Worm (Caenorhabditis elegans) whole organism, young adult: Measurements from ENCODE around the gene D1053.4.

Experiments
- F10E7.11 ChIP-seq: sonication (generic microtip); optimal IDR thresholded peaks from 2 replicates; lab custom pipeline; 2017; ENCODE audit warnings: mild to moderate bottlenecking, missing genetic modification characterization, moderate library complexity, missing compliant biosample characterization
- F37B4.10 ChIP-seq: fragments of 200-800 bp; sonication (Bioruptor generic); IDR thresholded peaks from 2 replicates; pipeline ENCODE4 v1.3.6; 2022; ENCODE audit warnings: missing genetic modification characterization, missing compliant biosample characterization
- F39B2.1 ChIP-seq: fragments of 200-800 bp; sonication (Bioruptor generic); IDR thresholded peaks from 2 replicates; pipeline ENCODE4 v1.3.6; 2022; ENCODE audit warnings: missing genetic modification reagents, missing genetic modification characterization, missing compliant biosample characterization
- Y53F4B.3 ChIP-seq: fragments of 200-800 bp; sonication (Bioruptor generic); IDR thresholded peaks from 2 replicates; pipeline ENCODE4 v1.3.6; 2022; ENCODE audit warnings: missing genetic modification reagents, missing genetic modification characterization, missing compliant biosample characterization
- attf-3 ChIP-seq: fragments of 200-800 bp; sonication (Bioruptor generic); conservative IDR thresholded peaks from 2 replicates; pipeline ENCODE4 v1.3.6; 2022; ENCODE audit warnings: missing genetic modification reagents, missing genetic modification characterization, missing compliant biosample characterization
- bed-1 ChIP-seq: fragments of 200-800 bp; sonication (Bioruptor generic); IDR thresholded peaks from 2 replicates; pipeline ENCODE4 v1.3.6; 2022; ENCODE audit warnings: missing genetic modification reagents, missing genetic modification characterization, missing compliant biosample characterization
- ccch-3 ChIP-seq: fragments of 200-800 bp; sonication (Bioruptor generic); optimal IDR thresholded peaks from 2 replicates; lab custom pipeline; 2018; ENCODE audit warnings: mild to moderate bottlenecking, missing genetic modification characterization, missing compliant biosample characterization
- ceh-27 ChIP-seq: fragments of 200-800 bp; sonication (Bioruptor generic); optimal IDR thresholded peaks from 2 replicates; lab custom pipeline; 2018; ENCODE audit warnings: mild to moderate bottlenecking, missing genetic modification characterization, moderate library complexity, missing compliant biosample characterization
- ceh-79 ChIP-seq: sonication (generic microtip); optimal IDR thresholded peaks from 2 replicates; lab custom pipeline; 2017; ENCODE audit warnings: mild to moderate bottlenecking, missing genetic modification characterization, missing compliant biosample characterization
- ceh-91 ChIP-seq: fragments of 200-800 bp; sonication (Bioruptor generic); IDR thresholded peaks from 2 replicates; pipeline ENCODE4 v1.3.6; 2022; ENCODE audit warnings: missing genetic modification reagents, missing genetic modification characterization, missing compliant biosample characterization
- dox-1 ChIP-seq: fragments of 200-800 bp; sonication (Bioruptor generic); IDR thresholded peaks from 2 replicates; pipeline ENCODE4 v1.3.6; 2022; ENCODE audit warnings: missing genetic modification reagents, missing genetic modification characterization, missing compliant biosample characterization
- dpl-1 ChIP-seq: fragments of 150-350 bp; optimal IDR thresholded peaks from 2 replicates; lab custom pipeline; 2014; ENCODE audit warnings: missing biosample characterization, missing genetic modification reagents, missing genetic modification characterization
- efl-1 ChIP-seq: fragments of 150-350 bp; optimal IDR thresholded peaks from 2 replicates; lab custom pipeline; 2014; ENCODE audit warnings: missing biosample characterization, missing genetic modification reagents, missing genetic modification characterization
- egrh-3 ChIP-seq: fragments of 200-800 bp; sonication (Bioruptor generic); IDR thresholded peaks from 2 replicates; pipeline ENCODE4 v1.3.6; 2022; ENCODE audit warnings: missing genetic modification reagents, missing genetic modification characterization, missing compliant biosample characterization
- fkh-3 ChIP-seq: sonication (generic microtip); optimal IDR thresholded peaks from 2 replicates; lab custom pipeline; 2016; ENCODE audit warnings: mild to moderate bottlenecking, missing genetic modification characterization, missing compliant biosample characterization
- gei-17 ChIP-seq: fragments of 200-800 bp; sonication (Bioruptor generic); optimal IDR thresholded peaks from 2 replicates; lab custom pipeline; 2018; ENCODE audit warnings: mild to moderate bottlenecking, missing genetic modification characterization, missing compliant biosample characterization
- him-1 ChIP-seq: sonication (generic microtip); optimal IDR thresholded peaks from 2 replicates; lab custom pipeline; 2016; ENCODE audit warnings: missing genotype, missing genetic modification reagents, missing genetic modification characterization, missing compliant biosample characterization
- hsf-1 ChIP-seq: fragments of 200-800 bp; sonication (Bioruptor generic); IDR thresholded peaks from 2 replicates; pipeline ENCODE4 v1.3.6; 2022; ENCODE audit warnings: missing genetic modification reagents, missing genetic modification characterization, missing compliant biosample characterization
- let-526 ChIP-seq: fragments of 200-800 bp; sonication (Bioruptor generic); IDR thresholded peaks from 2 replicates; pipeline ENCODE4 v1.3.6; 2022; ENCODE audit warnings: missing genetic modification reagents, missing genetic modification characterization, missing compliant biosample characterization
- lir-1 ChIP-seq: fragments of 200-800 bp; sonication (Bioruptor generic); conservative IDR thresholded peaks from 2 replicates; pipeline ENCODE4 v1.3.6; 2022; ENCODE audit warnings: missing genetic modification reagents, missing genetic modification characterization, missing compliant biosample characterization
- lsl-1 ChIP-seq: fragments of 200-800 bp; sonication (Bioruptor generic); optimal IDR thresholded peaks from 2 replicates; lab custom pipeline; 2018; ENCODE audit warnings: mild to moderate bottlenecking, missing genetic modification characterization, moderate library complexity, missing compliant biosample characterization
- madf-10 ChIP-seq: sonication (generic microtip); optimal IDR thresholded peaks from 2 replicates; lab custom pipeline; 2016; ENCODE audit warnings: mild to moderate bottlenecking, missing genetic modification characterization, missing compliant biosample characterization
- mcd-1 ChIP-seq: fragments of 200-800 bp; sonication (Bioruptor generic); IDR thresholded peaks from 2 replicates; pipeline ENCODE4 v1.3.6; 2022; ENCODE audit warnings: missing genetic modification reagents, missing genetic modification characterization, missing compliant biosample characterization
- nfya-1 ChIP-seq: sonication (generic microtip); optimal IDR thresholded peaks from 2 replicates; lab custom pipeline; 2017; ENCODE audit warnings: antibody characterized with exemption, missing compliant biosample characterization, missing genetic modification characterization, borderline replicate concordance; ENCODE audit not compliant: insufficient read depth
- nfya-2 ChIP-seq: fragments of 200-800 bp; sonication (Bioruptor generic); IDR thresholded peaks from 2 replicates; pipeline ENCODE4 v1.3.6; 2022; ENCODE audit warnings: missing genetic modification reagents, missing genetic modification characterization, missing compliant biosample characterization
- nhr-179 ChIP-seq: sonication (generic microtip); optimal IDR thresholded peaks from 2 replicates; lab custom pipeline; 2016; ENCODE audit warnings: mild to moderate bottlenecking, missing genetic modification characterization, missing compliant biosample characterization
- nhr-27 ChIP-seq: fragments of 200-800 bp; sonication (Bioruptor generic); optimal IDR thresholded peaks from 2 replicates; lab custom pipeline; 2018; ENCODE audit warnings: mild to moderate bottlenecking, missing genetic modification characterization, moderate library complexity, missing compliant biosample characterization
- nhr-80 ChIP-seq: sonication (generic microtip); optimal IDR thresholded peaks from 2 replicates; lab custom pipeline; 2016; ENCODE audit warnings: missing genetic modification characterization, missing compliant biosample characterization
- nhr-90 ChIP-seq: sonication (generic microtip); optimal IDR thresholded peaks from 2 replicates; lab custom pipeline; 2016; ENCODE audit warnings: missing genotype, mild to moderate bottlenecking, missing genetic modification characterization, missing compliant biosample characterization
- rec-8 ChIP-seq, 2 experiments: sonication (generic microtip); optimal IDR thresholded peaks; 2 replicates each; lab custom pipeline; 2016; ENCODE audit warnings: mild to moderate bottlenecking in 2 of 2, missing genetic modification characterization in 2 of 2, missing genetic modification reagents in 2 of 2, missing genotype in 2 of 2, missing biosample characterization in 1 of 2, missing compliant biosample characterization in 1 of 2, moderate library complexity in 1 of 2
- snpc-1.3 ChIP-seq: sonication (generic microtip); optimal IDR thresholded peaks from 2 replicates; lab custom pipeline; 2017; ENCODE audit warnings: missing genetic modification characterization, mild to moderate bottlenecking, missing compliant biosample characterization, antibody characterized with exemption, moderate library complexity, missing genotype, missing genetic modification reagents; ENCODE audit not compliant: insufficient read depth
- snpc-3.4 ChIP-seq: sonication (generic microtip); optimal IDR thresholded peaks from 2 replicates; lab custom pipeline; 2017; ENCODE audit warnings: missing genetic modification characterization, mild to moderate bottlenecking, missing compliant biosample characterization, antibody characterized with exemption, moderate library complexity, missing genotype, missing genetic modification reagents
- somi-1 ChIP-seq: fragments of 200-800 bp; sonication (Bioruptor generic); optimal IDR thresholded peaks from 2 replicates; lab custom pipeline; 2018; ENCODE audit warnings: mild to moderate bottlenecking, missing genetic modification characterization, missing compliant biosample characterization
- tbp1 ChIP-seq: fragments of 200-800 bp; sonication (Bioruptor generic); optimal IDR thresholded peaks from 2 replicates; lab custom pipeline; 2018; ENCODE audit warnings: mild to moderate bottlenecking, missing genetic modification characterization, missing compliant biosample characterization

D1053.4 gene

DNA sequence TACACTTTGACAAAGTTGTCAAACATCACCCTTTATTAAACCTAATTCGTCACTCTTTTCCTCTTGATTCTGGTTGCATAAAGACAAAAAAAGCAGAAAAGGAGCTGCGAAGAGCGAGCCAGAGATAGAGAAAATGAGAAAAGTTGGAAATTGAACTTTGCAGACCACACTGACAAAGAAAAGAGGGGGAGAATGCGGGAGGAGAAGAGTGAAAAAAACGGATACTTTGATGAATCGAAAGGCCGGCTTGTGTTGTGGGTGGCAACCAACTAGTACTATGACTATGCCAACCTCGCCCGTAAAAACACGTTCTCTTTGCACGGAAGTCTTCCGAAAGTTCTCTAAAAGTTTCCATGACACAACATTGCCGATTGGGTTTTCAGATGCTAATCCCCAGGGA is 2.0 kb upstream of the D1053.4 start:
- TF ChIP-seq snpc-3.4 (no peak), dpl-1 (GFP tag; lab: Kevin White, UChicago) (no peak), lir-1 (GFP tag; lab: Robert Waterston, UW) (no peak), nhr-27 (no peak), nfya-2 (no peak), nhr-179 (no peak), efl-1 (no peak), mcd-1 (GFP tag; lab: Robert Waterston, UW) (no peak)
- TF ChIP-seq, all 124 proteins: peak for 0

DNA sequence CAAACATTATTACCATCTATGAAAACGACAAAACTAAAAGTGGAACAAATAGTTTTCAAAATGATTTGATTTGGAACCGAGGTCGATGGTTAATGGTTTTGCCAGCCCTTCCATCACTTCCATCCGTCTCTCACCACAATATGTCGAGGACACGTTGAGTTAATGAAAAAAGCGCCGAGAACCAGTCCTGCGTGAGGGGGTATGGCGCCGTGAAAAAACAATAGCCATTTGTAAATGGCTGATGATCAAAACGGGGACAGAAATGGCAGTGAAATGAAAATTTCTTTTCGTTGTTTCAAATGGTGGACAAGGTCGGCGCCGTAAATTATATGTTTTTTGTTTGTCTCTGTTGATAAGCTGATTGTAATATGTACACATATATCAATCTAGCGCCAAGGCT is 3.5 kb downstream of the D1053.4 start:
- no peak for TF ChIP-seq F37B4.10
- TF ChIP-seq nhr-80 = peak; percentile 5
- TF ChIP-seq, all 124 proteins: peak for 1

DNA sequence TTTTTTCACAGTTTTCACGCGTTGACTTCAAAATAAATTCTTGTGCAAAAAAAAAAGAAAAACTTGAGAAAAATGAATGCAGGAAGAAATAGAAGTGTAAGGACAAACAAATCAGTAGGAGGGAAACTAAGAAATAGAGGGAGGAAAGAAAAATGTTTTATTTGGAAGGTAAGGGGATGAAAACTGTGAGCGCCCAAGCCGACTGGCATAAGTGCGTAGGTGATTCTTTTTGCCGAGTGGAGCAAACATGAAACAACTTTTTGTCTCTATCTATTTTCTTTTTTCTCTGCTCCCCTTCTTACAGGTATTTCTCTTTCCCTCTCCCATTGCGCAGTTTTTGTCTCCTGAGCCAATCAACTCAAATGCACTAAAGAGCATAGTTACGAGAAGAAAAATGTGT is 4.8 kb downstream of the D1053.4 start:
- TF ChIP-seq hsf-1 (GFP tag; lab: Robert Waterston, UW) = no peak

DNA sequence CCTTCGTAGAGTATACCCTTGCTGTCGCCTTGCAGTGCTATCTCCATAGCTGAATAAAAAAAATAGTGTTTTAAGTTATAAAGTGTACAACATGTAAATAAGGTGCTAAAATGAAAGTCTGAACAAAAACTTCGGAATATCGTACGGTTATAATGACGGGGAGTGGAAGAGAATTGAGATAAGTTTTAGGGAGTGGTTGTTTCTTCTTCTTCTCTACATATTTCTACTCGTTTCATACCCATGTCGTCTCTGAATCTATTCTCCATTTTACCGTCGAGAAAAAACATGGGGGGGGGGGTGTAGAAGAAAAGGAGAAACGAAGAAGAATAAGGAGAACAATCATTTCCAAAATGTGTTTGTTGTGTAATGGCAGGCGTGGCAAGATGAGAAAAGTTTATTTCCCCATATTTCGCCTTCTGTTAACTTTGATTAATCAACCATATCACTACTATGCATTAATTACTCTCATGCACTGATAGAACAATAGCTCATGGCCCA is 7.1 kb downstream of the D1053.4 start, which contains the start of gene C44C10.9:
TSS of gene C44C10.9 (minus strand) at position 51 of the 498 bp plus-strand sequence.
- TF ChIP-seq ceh-91 (GFP tag; lab: Robert Waterston, UW) (no peak), dox-1 (GFP tag; lab: Robert Waterston, UW) (no peak), gei-17 (GFP tag; lab: Kevin White, UChicago) (no peak), bed-1 (GFP tag; lab: Robert Waterston, UW) (no peak), ccch-3 (GFP tag; lab: Kevin White, UChicago) (no peak), nhr-90 (tag; lab: Kevin White, UChicago) (no peak)

DNA sequence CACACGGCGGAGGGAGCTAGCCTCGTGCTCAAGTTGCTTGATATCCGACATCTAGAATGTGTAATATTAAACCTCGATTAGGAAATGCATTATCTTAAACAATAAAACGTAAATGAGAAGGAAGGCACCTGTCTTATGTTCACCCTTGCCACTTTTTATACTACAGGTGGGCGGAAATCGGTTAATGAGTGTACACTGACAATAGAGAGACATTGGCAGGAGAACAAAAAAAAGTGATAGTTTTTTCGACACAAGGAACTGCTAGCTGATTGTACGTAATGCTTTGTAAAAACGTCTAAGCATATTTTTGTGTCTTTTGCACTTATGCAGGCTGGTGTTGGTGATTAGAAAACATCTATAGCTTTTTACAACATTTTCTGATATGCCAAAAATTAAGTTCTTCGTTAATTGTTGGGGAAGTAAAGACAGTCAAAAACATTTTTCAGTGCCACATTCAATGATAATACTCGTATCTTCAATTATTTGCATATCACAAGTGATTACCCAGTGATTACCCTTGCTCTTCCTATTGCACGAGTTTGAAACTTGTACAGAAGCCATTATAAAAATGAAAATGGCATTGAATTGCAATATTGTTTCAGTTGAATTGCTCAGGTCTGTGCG is 11.3 kb downstream of the D1053.4 start, which contains the start of gene col-180:
TSS of gene col-180 (minus strand) at position 51 of the 624 bp plus-strand sequence.
- TF ChIP-seq him-1 (no peak), F10E7.11 (no peak), fkh-3 (tag; lab: Kevin White, UChicago) (no peak), let-526 (no peak), egrh-3 (GFP tag; lab: Robert Waterston, UW) (no peak), dox-1 (GFP tag; lab: Robert Waterston, UW) (no peak), Y53F4B.3 (GFP tag; lab: Robert Waterston, UW) (no peak), ceh-79 (tag; lab: Kevin White, UChicago) (no peak), tbp1 (no peak), ceh-27 (no peak), nhr-179 (no peak), lsl-1 (GFP tag; lab: Kevin White, UChicago) (no peak), rec-8 (tag; optimal IDR thresholded peaks at IDR 0.05; lab: Kevin White, UChicago) (no peak), somi-1 (GFP tag; lab: Kevin White, UChicago) (no peak), snpc-1.3 (tag; lab: Kevin White, UChicago) (no peak), F39B2.1 (GFP tag; lab: Robert Waterston, UW) (no peak), attf-3 (GFP tag; lab: Robert Waterston, UW) (no peak), madf-10 (no peak), nfya-1 (no peak)
